Worm (Caenorhabditis elegans): ENCODE results near the gene srw-32.

srw-32 gene

DNA sequence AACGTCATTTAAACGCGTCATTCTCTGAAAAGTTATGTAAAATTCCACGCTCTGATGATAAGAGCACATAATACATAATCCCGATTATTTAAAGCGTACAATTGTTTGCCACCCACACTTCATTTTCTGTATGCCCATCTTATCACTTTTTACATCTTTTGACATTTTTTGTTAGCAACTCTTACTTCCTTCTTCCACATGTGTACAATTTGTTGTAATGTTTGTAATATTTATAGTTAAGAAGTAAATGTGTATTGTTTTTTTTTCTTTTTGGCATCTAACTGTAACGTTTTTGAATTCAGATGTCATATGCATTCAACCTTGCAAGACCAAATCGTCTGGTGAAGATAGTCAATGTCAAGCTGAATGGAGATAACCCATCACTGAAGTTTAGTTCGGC lies 12.1 kb downstream of the srw-32 start, which contains the start of gene fbxa-136:
fbxa-136 (plus strand) TSS at position 301 of the 400 bp plus-strand sequence.
- TF ChIP-seq gmeb-1 (tag; optimal IDR thresholded peaks at IDR 0.05): peak; percentile 26
- TF ChIP-seq nhr-6 (tag; optimal IDR thresholded peaks at IDR 0.05): no peak

ce11 chrV:17527729-17528128 lies 19.1 kb downstream of the srw-32 start, which contains the start of gene srz-90:
Gene srz-90, plus strand, starts transcription at chrV:17528029.
- TF ChIP-seq elt-3 (tag; optimal IDR thresholded peaks at IDR 0.05) (no peak), C34F6.9 (tag; optimal IDR thresholded peaks at IDR 0.05) (no peak), nhr-11 (tag; optimal IDR thresholded peaks at IDR 0.05) (no peak), elt-1 (tag; optimal IDR thresholded peaks at IDR 0.05) (no peak)

DNA sequence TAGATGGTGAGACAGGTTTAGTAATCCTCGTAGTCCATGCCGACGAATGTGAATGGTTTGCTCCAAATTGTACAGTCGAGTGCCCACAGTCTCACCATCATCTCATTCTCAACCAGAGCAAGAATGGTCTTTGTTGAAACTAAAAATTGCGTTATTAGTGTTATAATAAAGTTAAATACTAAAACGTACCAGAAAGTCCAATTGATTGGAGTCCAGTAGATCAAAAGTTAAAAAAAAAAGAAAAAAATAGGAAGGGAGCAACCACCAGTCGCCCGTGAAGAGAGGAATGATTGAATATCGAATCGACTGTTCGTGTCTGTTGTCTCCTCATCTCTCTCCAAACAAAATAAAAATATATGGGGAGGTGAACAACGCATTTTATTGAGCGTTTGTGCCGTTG lies 21.9 kb downstream of the srw-32 start, which contains the start of gene C18D4.12:
C18D4.12 (minus strand) TSS at position 101 of the 400 bp plus-strand sequence.
- TF ChIP-seq nhr-129 (tag; optimal IDR thresholded peaks at IDR 0.05): no peak
- no peak for TF ChIP-seq nhr-23 (tag; optimal IDR thresholded peaks at IDR 0.05)
- no peak for TF ChIP-seq nhr-12 (tag; optimal IDR thresholded peaks at IDR 0.05)
- no peak for TF ChIP-seq nhr-237 (tag; optimal IDR thresholded peaks at IDR 0.05)
- no peak for TF ChIP-seq nhr-77 (tag; optimal IDR thresholded peaks at IDR 0.05)
- no peak for TF ChIP-seq lin-39 (tag; optimal IDR thresholded peaks at IDR 0.05)
- TF ChIP-seq alr-1 (tag; optimal IDR thresholded peaks at IDR 0.05): no peak
- TF ChIP-seq sem-4 (tag; optimal IDR thresholded peaks at IDR 0.05): no peak
- no peak for TF ChIP-seq nhr-25 (tag; optimal IDR thresholded peaks at IDR 0.05)

- TF ChIP-seq alr-1 (tag; optimal IDR thresholded peaks at IDR 0.05): no peak
- TF ChIP-seq mdl-1 (tag; optimal IDR thresholded peaks at IDR 0.05): no peak
- no peak for TF ChIP-seq nhr-129 (tag; optimal IDR thresholded peaks at IDR 0.05)
- TF ChIP-seq sma-3 (GFP tag; optimal IDR thresholded peaks at IDR 0.05): no peak
- TF ChIP-seq peb-1 (tag; optimal IDR thresholded peaks at IDR 0.05): no peak
- TF ChIP-seq ztf-11 (tag; optimal IDR thresholded peaks at IDR 0.05): no peak
- no peak for TF ChIP-seq zag-1 (tag; optimal IDR thresholded peaks at IDR 0.05)
- no peak for TF ChIP-seq sem-4 (tag; optimal IDR thresholded peaks at IDR 0.05)
- no peak for TF ChIP-seq elt-1 (tag; optimal IDR thresholded peaks at IDR 0.05)
- TF ChIP-seq nhr-21 (tag; optimal IDR thresholded peaks at IDR 0.05): no peak
- no peak for TF ChIP-seq lin-39 (tag; optimal IDR thresholded peaks at IDR 0.05)
- no peak for TF ChIP-seq lsy-2 (tag; optimal IDR thresholded peaks at IDR 0.05)
- no peak for TF ChIP-seq gmeb-1 (tag; optimal IDR thresholded peaks at IDR 0.05)
- no peak for TF ChIP-seq unc-62 (GFP tag; optimal IDR thresholded peaks at IDR 0.05)
- TF ChIP-seq nhr-23 (tag; optimal IDR thresholded peaks at IDR 0.05): no peak
- no peak for TF ChIP-seq lin-11 (tag; optimal IDR thresholded peaks at IDR 0.05)
- no peak for TF ChIP-seq mab-5 (tag; optimal IDR thresholded peaks at IDR 0.05)
- TF ChIP-seq ceh-16 (tag; optimal IDR thresholded peaks at IDR 0.05): no peak
- no peak for TF ChIP-seq sma-9 (GFP tag; optimal IDR thresholded peaks at IDR 0.05)
- no peak for TF ChIP-seq sma-9 (tag; optimal IDR thresholded peaks at IDR 0.05)
- no peak for TF ChIP-seq nhr-11 (tag; optimal IDR thresholded peaks at IDR 0.05)
These were observed 22.8 kb downstream of the srw-32 start, which contains the start of gene C18D4.4 for ce11 chrV:17531410-17531809. Gene C18D4.4, minus strand, starts transcription at chrV:17531510.

- no peak for TF ChIP-seq nhr-10 (tag; optimal IDR thresholded peaks at IDR 0.05)
- TF ChIP-seq unc-39 (tag; optimal IDR thresholded peaks at IDR 0.05): no peak
- no peak for TF ChIP-seq blmp-1 (tag; optimal IDR thresholded peaks at IDR 0.05; ENCODE audit: insufficient read depth)
- TF ChIP-seq peb-1 (tag; optimal IDR thresholded peaks at IDR 0.05): no peak
- TF ChIP-seq unc-62 (GFP tag; optimal IDR thresholded peaks at IDR 0.05): no peak
- TF ChIP-seq ceh-82 (tag; optimal IDR thresholded peaks at IDR 0.05): no peak
- TF ChIP-seq elt-1 (tag; optimal IDR thresholded peaks at IDR 0.05): no peak
- TF ChIP-seq ztf-1 (GFP tag; conservative IDR thresholded peaks at IDR 0.05): no peak
- no peak for TF ChIP-seq nhr-237 (tag; optimal IDR thresholded peaks at IDR 0.05)
- TF ChIP-seq egl-27 (tag; optimal IDR thresholded peaks at IDR 0.05): no peak
- no peak for TF ChIP-seq ama-1 (optimal IDR thresholded peaks at IDR 0.05)
- no peak for TF ChIP-seq sem-4 (tag; optimal IDR thresholded peaks at IDR 0.05)
- no peak for TF ChIP-seq unc-55 (GFP tag; optimal IDR thresholded peaks at IDR 0.05)
- no peak for TF ChIP-seq nhr-11 (tag; optimal IDR thresholded peaks at IDR 0.05)
- TF ChIP-seq Y55F3AM.14 (GFP tag; optimal IDR thresholded peaks at IDR 0.05): no peak
- TF ChIP-seq ceh-16 (tag; optimal IDR thresholded peaks at IDR 0.05): no peak
- TF ChIP-seq nhr-21 (tag; optimal IDR thresholded peaks at IDR 0.05): no peak
- no peak for TF ChIP-seq nhr-23 (tag; optimal IDR thresholded peaks at IDR 0.05)
These were observed 24.1 kb downstream of the srw-32 start, which contains the start of gene C18D4.3 for ce11 chrV:17532686-17533085. Gene C18D4.3, minus strand, starts transcription at chrV:17532786.

Measured in whole organism, L2 larva.